Worm (Caenorhabditis elegans): ENCODE results near the gene C01G10.9.
"Not testable (repeated sequence)": the region's sequence is repeated elsewhere in the genome, so short reads cannot be mapped to it uniquely, and the experiment has no call there.

DNA sequence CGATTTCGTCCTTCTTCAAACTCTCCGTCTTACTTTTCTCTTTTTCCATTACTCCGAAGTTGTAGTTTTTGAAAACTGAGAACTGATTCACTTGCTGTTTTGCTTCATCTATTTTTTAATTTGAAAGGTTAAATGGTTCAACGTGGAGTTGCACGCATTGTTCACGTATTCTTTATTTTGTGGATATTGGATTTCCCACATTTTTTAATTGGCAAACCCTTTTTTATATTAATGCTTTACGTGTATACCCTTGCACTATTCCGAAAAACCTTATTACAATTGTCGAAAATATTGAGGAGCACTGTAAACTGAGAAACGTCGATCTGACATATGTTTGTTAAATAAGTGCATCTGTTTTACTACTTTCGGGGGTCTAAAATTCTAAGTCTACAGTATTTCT is 45.6 kb upstream of the C01G10.9 start, which contains the start of gene melo-3:
- not testable (repeated sequence) for TF ChIP-seq W03F9.2, him-1, dao-5 (tag; optimal IDR thresholded peaks at IDR 0.05)

Measured in whole organism, L4/young adult.